Fruit fly (Drosophila melanogaster) whole organism, embryonic: Measurements from ENCODE around the gene JMJD5.
A peak's percentile ranks its signal among the peaks of the same experiment; 100 is the strongest.

Source experiments
- Ada2b ChIP-seq: fragments of 200-800 bp; sonication (Bioruptor generic); IDR thresholded peaks from 2 replicates; pipeline ENCODE4 v1.3.6; 2022; ENCODE audit warnings: missing biosample characterization, missing genetic modification characterization
- CG10209 ChIP-seq: fragments of 200-800 bp; sonication (Bioruptor generic); optimal IDR thresholded peaks from 3 replicates; lab custom pipeline; 2017; ENCODE audit warnings: missing biosample characterization, mild to moderate bottlenecking, missing genetic modification characterization, missing genetic modification reagents
- CG11560 ChIP-seq: fragments of 200-800 bp; sonication (Bioruptor generic); IDR thresholded peaks from 3 replicates; pipeline ENCODE4 v1.3.6; 2022; ENCODE audit warnings: missing biosample characterization, missing genetic modification characterization
- CG12071 ChIP-seq: fragments of 200-800 bp; sonication (Bioruptor generic); optimal IDR thresholded peaks from 3 replicates; lab custom pipeline; 2018; ENCODE audit warnings: missing biosample characterization, mild to moderate bottlenecking, missing genetic modification characterization
- CG1233 ChIP-seq: fragments of 200-800 bp; sonication (Bioruptor generic); optimal IDR thresholded peaks from 4 replicates; lab custom pipeline; 2018; ENCODE audit warnings: missing biosample characterization, mild to moderate bottlenecking, missing genetic modification characterization
- CG14710 ChIP-seq: fragments of 200-800 bp; sonication (Bioruptor generic); optimal IDR thresholded peaks from 3 replicates; lab custom pipeline; 2019; ENCODE audit warnings: missing biosample characterization, mild to moderate bottlenecking, missing genetic modification characterization, moderate library complexity
- CG15696 ChIP-seq: fragments of 200-800 bp; sonication (Bioruptor generic); optimal IDR thresholded peaks from 2 replicates; lab custom pipeline; 2019; ENCODE audit warnings: missing biosample characterization, mild to moderate bottlenecking, missing genetic modification characterization, moderate library complexity
- CG17361 ChIP-seq: fragments of 200-800 bp; sonication (Bioruptor generic); IDR thresholded peaks from 3 replicates; pipeline ENCODE4 v1.3.6; 2022; ENCODE audit warnings: missing biosample characterization, missing genetic modification characterization
- CG17568 ChIP-seq: fragments of 200-800 bp; sonication (Bioruptor generic); optimal IDR thresholded peaks from 2 replicates; lab custom pipeline; 2018; ENCODE audit warnings: missing biosample characterization, mild to moderate bottlenecking, missing genetic modification characterization, moderate library complexity
- CG18599 ChIP-seq: fragments of 200-800 bp; sonication (Bioruptor generic); optimal IDR thresholded peaks from 3 replicates; lab custom pipeline; 2017; ENCODE audit warnings: missing biosample characterization, missing genetic modification characterization, mild to moderate bottlenecking, moderate library complexity, missing genetic modification reagents
- CG2712 ChIP-seq: fragments of 200-800 bp; optimal IDR thresholded peaks from 3 replicates; lab custom pipeline; 2019; ENCODE audit warnings: missing biosample characterization, mild to moderate bottlenecking, missing genetic modification characterization, moderate library complexity
- CG34422 ChIP-seq: fragments of 200-800 bp; sonication (Bioruptor generic); IDR thresholded peaks from 3 replicates; pipeline ENCODE4 v1.3.6; 2022; ENCODE audit warnings: missing biosample characterization, missing genetic modification characterization
- CG6254 ChIP-seq: fragments of 200-800 bp; sonication (Bioruptor generic); optimal IDR thresholded peaks from 3 replicates; lab custom pipeline; 2017; ENCODE audit warnings: mild to moderate bottlenecking, missing biosample characterization, missing genetic modification reagents, missing genetic modification characterization
- CG6654 ChIP-seq: fragments of 200-800 bp; sonication (Bioruptor generic); optimal IDR thresholded peaks from 2 replicates; lab custom pipeline; 2017; ENCODE audit warnings: missing biosample characterization, mild to moderate bottlenecking, missing genetic modification characterization
- CG6683 ChIP-seq: fragments of 200-800 bp; sonication (Bioruptor generic); optimal IDR thresholded peaks from 2 replicates; lab custom pipeline; 2017; ENCODE audit warnings: missing biosample characterization, mild to moderate bottlenecking, missing genetic modification characterization, missing genetic modification reagents
- CG6689 ChIP-seq: fragments of 200-800 bp; sonication (Bioruptor generic); IDR thresholded peaks from 2 replicates; pipeline ENCODE4 v1.3.6; 2022; ENCODE audit warnings: missing biosample characterization, missing genetic modification characterization
- CG9797 ChIP-seq: fragments of 200-800 bp; sonication (Bioruptor generic); optimal IDR thresholded peaks from 3 replicates; lab custom pipeline; 2018; ENCODE audit warnings: missing biosample characterization, mild to moderate bottlenecking, missing genetic modification characterization
- Dad ChIP-seq: fragments of 200-800 bp; sonication (Bioruptor generic); optimal IDR thresholded peaks from 3 replicates; lab custom pipeline; 2016; ENCODE audit warnings: missing biosample characterization, missing genetic modification characterization
- Dip2 ChIP-seq: fragments of 200-800 bp; sonication (Bioruptor generic); IDR thresholded peaks from 2 replicates; pipeline ENCODE4 v1.3.6; 2022; ENCODE audit warnings: missing biosample characterization, missing genetic modification characterization
- HHEX ChIP-seq: fragments of 200-800 bp; sonication (Bioruptor generic); optimal IDR thresholded peaks from 3 replicates; lab custom pipeline; 2017; ENCODE audit warnings: missing biosample characterization, mild to moderate bottlenecking, missing genetic modification characterization, missing genetic modification reagents
- Lhr ChIP-seq: fragments of 200-800 bp; sonication (Bioruptor generic); optimal IDR thresholded peaks from 3 replicates; lab custom pipeline; 2017; ENCODE audit warnings: mild to moderate bottlenecking, missing biosample characterization, missing genetic modification reagents, missing genetic modification characterization
- MESR4 ChIP-seq: fragments of 200-800 bp; sonication (Bioruptor generic); optimal IDR thresholded peaks from 2 replicates; lab custom pipeline; 2018; ENCODE audit warnings: missing biosample characterization, mild to moderate bottlenecking, missing genetic modification characterization, moderate library complexity
- Nf-YB ChIP-seq: fragments of 200-800 bp; sonication (Bioruptor generic); optimal IDR thresholded peaks from 3 replicates; lab custom pipeline; 2019; ENCODE audit warnings: missing biosample characterization, mild to moderate bottlenecking, missing genetic modification characterization, moderate library complexity
- Oaz ChIP-seq: fragments of 200-800 bp; sonication (Bioruptor generic); IDR thresholded peaks from 2 replicates; pipeline ENCODE4 v1.3.6; 2022; ENCODE audit warnings: missing biosample characterization, missing genetic modification characterization
- Optix ChIP-seq: fragments of 200-800 bp; sonication (Bioruptor generic); IDR thresholded peaks from 3 replicates; pipeline ENCODE4 v1.3.6; 2022; ENCODE audit warnings: missing biosample characterization, missing genetic modification characterization
- Pdp1 ChIP-seq, 2 experiments: fragments of 200-800 bp; sonication (Bioruptor generic); optimal IDR thresholded peaks; 3 replicates each; lab custom pipeline; 2016; ENCODE audit warnings: missing biosample characterization in 2 of 2, missing genetic modification characterization in 2 of 2, mild to moderate bottlenecking in 1 of 2, moderate library complexity in 1 of 2
- Rx ChIP-seq: fragments of 200-800 bp; sonication (Bioruptor generic); IDR thresholded peaks from 2 replicates; pipeline ENCODE4 v1.3.6; 2022; ENCODE audit warnings: missing biosample characterization, missing genetic modification characterization
- Scr ChIP-seq: fragments of 200-800 bp; sonication (Bioruptor generic); IDR thresholded peaks from 2 replicates; pipeline ENCODE4 v1.3.6; 2022; ENCODE audit warnings: missing biosample characterization, missing genetic modification characterization; ENCODE audit not compliant: partially characterized antibody
- Sin3A ChIP-seq: fragments of >200 bp; optimal IDR thresholded peaks from 2 replicates; lab custom pipeline; 2018
- Trl ChIP-seq, 3 experiments: fragments of >200 bp in 2 of 3; fragments of 200-800 bp in 1 of 3; sonication (Bioruptor generic) in 1 of 3; optimal IDR thresholded peaks; 2 replicates in 1 of 3; 3 replicates in 2 of 3; lab custom pipeline; 2016 to 2017; ENCODE audit warnings: missing biosample characterization in 1 of 3, missing genetic modification characterization in 1 of 3
- Xrp1 ChIP-seq: fragments of 200-800 bp; sonication (Bioruptor generic); IDR thresholded peaks from 2 replicates; pipeline ENCODE4 v1.3.6; 2022; ENCODE audit warnings: missing biosample characterization, missing genetic modification characterization
- ara ChIP-seq: fragments of 200-800 bp; sonication (Bioruptor generic); IDR thresholded peaks from 2 replicates; pipeline ENCODE4 v1.3.6; 2022; ENCODE audit warnings: missing biosample characterization, missing genetic modification characterization
- ato ChIP-seq: fragments of 200-800 bp; sonication (Bioruptor generic); IDR thresholded peaks from 2 replicates; pipeline ENCODE4 v1.3.6; 2022; ENCODE audit warnings: missing biosample characterization, missing genetic modification characterization; ENCODE audit not compliant: partially characterized antibody
- bbx ChIP-seq: fragments of 200-800 bp; sonication (Bioruptor generic); IDR thresholded peaks from 2 replicates; pipeline ENCODE4 v1.3.6; 2022; ENCODE audit warnings: missing biosample characterization, missing genetic modification characterization; ENCODE audit not compliant: partially characterized antibody
- bigmax ChIP-seq: fragments of 200-800 bp; sonication (Bioruptor generic); optimal IDR thresholded peaks from 2 replicates; lab custom pipeline; 2018; ENCODE audit warnings: missing biosample characterization, mild to moderate bottlenecking, missing genetic modification characterization
- croc ChIP-seq: fragments of 200-800 bp; sonication (Bioruptor generic); conservative IDR thresholded peaks from 3 replicates; pipeline ENCODE4 v1.3.6; 2022; ENCODE audit warnings: missing biosample characterization, missing genetic modification characterization
- dmrt99B ChIP-seq: fragments of 200-800 bp; sonication (Bioruptor generic); optimal IDR thresholded peaks from 2 replicates; lab custom pipeline; 2018; ENCODE audit warnings: missing biosample characterization, mild to moderate bottlenecking, missing genetic modification characterization, moderate library complexity
- eve ChIP-seq, 2 experiments: fragments of >200 bp; optimal IDR thresholded peaks; 2 replicates each; lab custom pipeline; 2017; ENCODE audit warnings: missing biosample characterization in 2 of 2, missing genetic modification characterization in 2 of 2
- fru ChIP-seq: fragments of >200 bp; optimal IDR thresholded peaks from 2 replicates; lab custom pipeline; 2017
- gcm ChIP-seq: fragments of 200-800 bp; sonication (Bioruptor generic); optimal IDR thresholded peaks from 2 replicates; lab custom pipeline; 2019; ENCODE audit warnings: missing biosample characterization, mild to moderate bottlenecking, missing genetic modification characterization, moderate library complexity
- h ChIP-seq: fragments of >200 bp; optimal IDR thresholded peaks from 2 replicates; lab custom pipeline; 2017
- hkb ChIP-seq, 2 experiments: fragments of 200-800 bp in 1 of 2; fragments of >200 bp in 1 of 2; sonication (Bioruptor generic) in 1 of 2; IDR thresholded peaks in 1 of 2; optimal IDR thresholded peaks in 1 of 2; 2 replicates each; pipeline versions ENCODE4 v1.3.6 to Lab custom; 2017 to 2022; ENCODE audit warnings: missing biosample characterization in 1 of 2, missing genetic modification characterization in 1 of 2
- klu ChIP-seq: fragments of 200-800 bp; sonication (Bioruptor generic); IDR thresholded peaks from 2 replicates; pipeline ENCODE4 v1.3.6; 2022; ENCODE audit warnings: missing biosample characterization, missing genetic modification characterization
- mam ChIP-seq: fragments of 200-800 bp; sonication (Bioruptor generic); optimal IDR thresholded peaks from 3 replicates; lab custom pipeline; 2016; ENCODE audit warnings: missing biosample characterization, missing genetic modification characterization
- scrt ChIP-seq: fragments of 200-800 bp; sonication (Bioruptor generic); optimal IDR thresholded peaks from 2 replicates; lab custom pipeline; 2018; ENCODE audit warnings: missing biosample characterization, mild to moderate bottlenecking, missing genetic modification characterization, moderate library complexity
- sob ChIP-seq: fragments of 200-800 bp; sonication (Bioruptor generic); IDR thresholded peaks from 2 replicates; pipeline ENCODE4 v1.3.6; 2022; ENCODE audit warnings: missing biosample characterization, missing genetic modification characterization
- sug ChIP-seq: fragments of 200-800 bp; optimal IDR thresholded peaks from 2 replicates; lab custom pipeline; 2019; ENCODE audit warnings: missing biosample characterization, mild to moderate bottlenecking, missing genetic modification characterization, moderate library complexity
- wek ChIP-seq: fragments of 200-800 bp; sonication (Bioruptor generic); optimal IDR thresholded peaks from 3 replicates; lab custom pipeline; 2018; ENCODE audit warnings: missing biosample characterization, mild to moderate bottlenecking, missing genetic modification characterization, moderate library complexity
- yki ChIP-seq: fragments of >200 bp; optimal IDR thresholded peaks from 3 replicates; lab custom pipeline; 2018
- zfh2 ChIP-seq: fragments of 200-800 bp; sonication (Bioruptor generic); optimal IDR thresholded peaks from 2 replicates; lab custom pipeline; 2016; ENCODE audit warnings: missing biosample characterization, missing genetic modification characterization

Gene JMJD5

dm6 chr3L:805642-806218 is 35.4 kb downstream of the JMJD5 start (continued):
- TF ChIP-seq croc (GFP tag; lab: Robert Waterston, UW) (peak; percentile 32; the same call in 1 of the 3 replicates), CG17361 (GFP tag; lab: Robert Waterston, UW) (peak; percentile 70), CG1233 (peak; percentile 56), bigmax (GFP tag; lab: Kevin White, UChicago) (no peak), zfh2 (no peak), gcm (GFP tag; lab: Kevin White, UChicago) (peak; percentile 57), scrt (GFP tag; lab: Kevin White, UChicago) (peak; percentile 37), bbx (GFP tag; lab: Robert Waterston, UW) (no peak), CG10209 (GFP tag; lab: Kevin White, UChicago) (peak; percentile 22), Lhr (GFP tag; lab: Kevin White, UChicago) (no peak), CG14710 (peak; percentile 66), Rx (GFP tag; lab: Robert Waterston, UW) (peak; percentile 32; the same call in 1 of the 2 replicates), Xrp1 (GFP tag; lab: Robert Waterston, UW) (peak; percentile 75), MESR4 (GFP tag; lab: Kevin White, UChicago) (no peak), CG6689 (GFP tag; lab: Robert Waterston, UW) (peak; percentile 68), yki (lab: Kevin White, UChicago) (no peak), Sin3A (lab: Kevin White, UChicago) (no peak), dmrt99B (tag; lab: Kevin White, UChicago) (peak; percentile 77), sug (tag; lab: Kevin White, UChicago) (no peak), Nf-YB (GFP tag; lab: Kevin White, UChicago) (peak; percentile 12), CG11560 (tag; lab: Robert Waterston, UW) (no peak), ara (peak; percentile 83), h (lab: Kevin White, UChicago) (no peak), Trl (optimal IDR thresholded peaks at IDR 0.05; lab: Kevin White, UChicago) (no peak), Trl (GFP tag; optimal IDR thresholded peaks at IDR 0.05; lab: Kevin White, UChicago) (peak; percentile 63), CG34422 (peak; percentile 72; the same call in 2 of the 3 replicates), fru (lab: Kevin White, UChicago) (no peak), CG9797 (GFP tag; lab: Kevin White, UChicago) (no peak), CG18599 (GFP tag; lab: Kevin White, UChicago) (peak; percentile 70), Ada2b (GFP tag; lab: Robert Waterston, UW) (no peak), CG15696 (tag; lab: Kevin White, UChicago) (no peak), eve (GFP tag; optimal IDR thresholded peaks at IDR 0.05; lab: Kevin White, UChicago) (peak in 1 of 2 experiments; percentile 68), mam (GFP tag; lab: Kevin White, UChicago) (peak; percentile 37), Dad (GFP tag; lab: Kevin White, UChicago) (no peak), Optix (GFP tag; lab: Robert Waterston, UW) (no peak), CG12071 (GFP tag; lab: Kevin White, UChicago) (peak; percentile 32), Scr (GFP tag; lab: Robert Waterston, UW) (no peak), Dip2 (GFP tag; lab: Robert Waterston, UW) (no peak), HHEX (GFP tag; lab: Kevin White, UChicago) (peak; percentile 54), CG6254 (GFP tag; lab: Kevin White, UChicago) (peak; percentile 17), Pdp1 (GFP tag; optimal IDR thresholded peaks at IDR 0.05; lab: Kevin White, UChicago) (peak; percentile 50 to 53), CG2712 (tag; lab: Kevin White, UChicago) (peak; percentile 72), CG6654 (GFP tag; lab: Kevin White, UChicago) (peak; percentile 8), sob (GFP tag; lab: Robert Waterston, UW) (peak; percentile 57; the same call in 1 of the 2 replicates), hkb (optimal IDR thresholded peaks at IDR 0.05; lab: Kevin White, UChicago) (no peak), hkb (GFP tag; IDR thresholded peaks at IDR 0.05; lab: Robert Waterston, UW) (peak; percentile 71), ato (no peak), CG6683 (GFP tag; lab: Kevin White, UChicago) (peak; percentile 33), wek (no peak), CG17568 (GFP tag; lab: Kevin White, UChicago) (peak; percentile 8), Oaz (GFP tag; lab: Robert Waterston, UW) (peak; percentile 34; the same call in 1 of the 2 replicates), klu (GFP tag; lab: Robert Waterston, UW) (no peak)
